Worm (Caenorhabditis elegans): ENCODE data around the gene srm-4.

srm-4 gene

ce11 chrV:14361973-14362372 is 28.8 kb downstream of the srm-4 start:
- TF ChIP-seq tab-1 (GFP tag; IDR thresholded peaks at IDR 0.05): no peak
- TF ChIP-seq ref-1 (GFP tag; conservative IDR thresholded peaks at IDR 0.05): no peak
- no peak for TF ChIP-seq ztf-29 (GFP tag; IDR thresholded peaks at IDR 0.05)
- TF ChIP-seq med-1 (GFP tag; optimal IDR thresholded peaks at IDR 0.05; ENCODE audit: insufficient read depth): no peak
- TF ChIP-seq flt-1 (GFP tag; IDR thresholded peaks at IDR 0.05): no peak
- TF ChIP-seq T22C8.4 (GFP tag; IDR thresholded peaks at IDR 0.05): no peak
- TF ChIP-seq cog-1 (tag; optimal IDR thresholded peaks at IDR 0.05): no peak
- TF ChIP-seq klf-2 (GFP tag; conservative IDR thresholded peaks at IDR 0.05): no peak
- no peak for TF ChIP-seq ztf-23 (GFP tag; IDR thresholded peaks at IDR 0.05)

DNA sequence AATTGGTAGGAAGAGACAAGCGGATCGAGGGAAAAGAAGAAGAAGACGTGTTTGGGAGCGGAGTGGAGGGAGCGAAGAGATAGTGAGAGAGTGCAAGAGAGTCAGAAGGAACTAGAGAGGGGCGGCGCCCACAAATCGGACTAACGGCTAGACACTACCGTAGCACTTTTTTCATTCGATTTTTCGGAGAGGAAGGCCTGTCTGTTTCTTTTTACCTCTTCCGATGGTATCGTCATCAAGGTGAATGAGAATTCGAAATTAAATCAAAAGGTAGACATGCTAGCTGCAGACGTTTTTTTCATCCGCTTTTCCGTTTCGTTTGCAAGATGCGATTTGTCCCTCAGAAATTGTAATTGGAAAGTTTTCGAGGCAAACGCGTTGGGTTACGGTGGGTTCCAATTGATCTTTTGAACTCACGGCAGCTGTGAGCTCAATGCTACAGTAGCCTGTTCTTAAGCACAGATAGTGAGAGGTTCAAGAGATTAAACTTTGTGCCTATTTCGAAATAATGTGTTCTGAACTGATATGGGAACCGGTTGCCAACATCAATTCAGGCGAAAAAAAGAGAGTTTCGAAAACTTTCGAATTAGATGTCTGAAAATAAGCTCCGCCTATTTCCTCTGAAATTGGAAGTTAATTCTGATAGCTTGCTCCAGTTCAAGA is 31.5 kb downstream of the srm-4 start:
- TF ChIP-seq tab-1 (GFP tag; IDR thresholded peaks at IDR 0.05): no peak
- no peak for TF ChIP-seq ref-1 (GFP tag; conservative IDR thresholded peaks at IDR 0.05)
- TF ChIP-seq med-1 (GFP tag; optimal IDR thresholded peaks at IDR 0.05; ENCODE audit: insufficient read depth): no peak
- TF ChIP-seq flt-1 (GFP tag; IDR thresholded peaks at IDR 0.05): no peak
- no peak for TF ChIP-seq T22C8.4 (GFP tag; IDR thresholded peaks at IDR 0.05)
- no peak for TF ChIP-seq klf-2 (GFP tag; conservative IDR thresholded peaks at IDR 0.05)

ce11 chrV:14366487-14366962 is 33.3 kb downstream of the srm-4 start:
- TF ChIP-seq T22C8.4 (GFP tag; IDR thresholded peaks at IDR 0.05) (no peak), ztf-23 (GFP tag; IDR thresholded peaks at IDR 0.05) (no peak), tab-1 (GFP tag; IDR thresholded peaks at IDR 0.05) (no peak), ref-1 (GFP tag; conservative IDR thresholded peaks at IDR 0.05) (no peak), flt-1 (GFP tag; IDR thresholded peaks at IDR 0.05) (no peak), med-1 (GFP tag; optimal IDR thresholded peaks at IDR 0.05; ENCODE audit: insufficient read depth) (no peak), cog-1 (tag; optimal IDR thresholded peaks at IDR 0.05) (no peak), ztf-29 (GFP tag; IDR thresholded peaks at IDR 0.05) (no peak), klf-2 (GFP tag; conservative IDR thresholded peaks at IDR 0.05) (no peak)

ce11 chrV:14368272-14369052 is 35.2 kb downstream of the srm-4 start:
- no peak for TF ChIP-seq ztf-29 (GFP tag; IDR thresholded peaks at IDR 0.05)
- TF ChIP-seq ref-1 (GFP tag; conservative IDR thresholded peaks at IDR 0.05): no peak
- TF ChIP-seq med-1 (GFP tag; optimal IDR thresholded peaks at IDR 0.05; ENCODE audit: insufficient read depth): no peak
- no peak for TF ChIP-seq tab-1 (GFP tag; IDR thresholded peaks at IDR 0.05)
- no peak for TF ChIP-seq flt-1 (GFP tag; IDR thresholded peaks at IDR 0.05)
- TF ChIP-seq ztf-23 (GFP tag; IDR thresholded peaks at IDR 0.05): no peak
- TF ChIP-seq T22C8.4 (GFP tag; IDR thresholded peaks at IDR 0.05): no peak
- TF ChIP-seq klf-2 (GFP tag; conservative IDR thresholded peaks at IDR 0.05): no peak
- TF ChIP-seq cog-1 (tag; optimal IDR thresholded peaks at IDR 0.05): no peak

ce11 chrV:14369412-14369811 is 36.2 kb downstream of the srm-4 start:
- TF ChIP-seq klf-2 (GFP tag; conservative IDR thresholded peaks at IDR 0.05): no peak
- TF ChIP-seq cog-1 (tag; optimal IDR thresholded peaks at IDR 0.05): no peak

ce11 chrV:14372774-14373173 is 39.6 kb downstream of the srm-4 start, which contains the start of gene unc-39:
TSS of gene unc-39 (plus strand) at chrV:14373074.
- TF ChIP-seq tab-1 (GFP tag; IDR thresholded peaks at IDR 0.05) (no peak), ref-1 (GFP tag; conservative IDR thresholded peaks at IDR 0.05) (no peak), ztf-23 (GFP tag; IDR thresholded peaks at IDR 0.05) (no peak), cog-1 (tag; optimal IDR thresholded peaks at IDR 0.05) (no peak), med-1 (GFP tag; optimal IDR thresholded peaks at IDR 0.05; ENCODE audit: insufficient read depth) (no peak), klf-2 (GFP tag; conservative IDR thresholded peaks at IDR 0.05) (no peak)

- TF ChIP-seq flt-1 (GFP tag; IDR thresholded peaks at IDR 0.05) (no peak), klf-2 (GFP tag; conservative IDR thresholded peaks at IDR 0.05) (no peak), tab-1 (GFP tag; IDR thresholded peaks at IDR 0.05) (no peak), ztf-29 (GFP tag; IDR thresholded peaks at IDR 0.05) (no peak), T22C8.4 (GFP tag; IDR thresholded peaks at IDR 0.05) (no peak), med-1 (GFP tag; optimal IDR thresholded peaks at IDR 0.05; ENCODE audit: insufficient read depth) (no peak), ztf-23 (GFP tag; IDR thresholded peaks at IDR 0.05) (no peak)
Measured at ce11 chrV:14378052-14378451, 44.8 kb downstream of the srm-4 start.

DNA sequence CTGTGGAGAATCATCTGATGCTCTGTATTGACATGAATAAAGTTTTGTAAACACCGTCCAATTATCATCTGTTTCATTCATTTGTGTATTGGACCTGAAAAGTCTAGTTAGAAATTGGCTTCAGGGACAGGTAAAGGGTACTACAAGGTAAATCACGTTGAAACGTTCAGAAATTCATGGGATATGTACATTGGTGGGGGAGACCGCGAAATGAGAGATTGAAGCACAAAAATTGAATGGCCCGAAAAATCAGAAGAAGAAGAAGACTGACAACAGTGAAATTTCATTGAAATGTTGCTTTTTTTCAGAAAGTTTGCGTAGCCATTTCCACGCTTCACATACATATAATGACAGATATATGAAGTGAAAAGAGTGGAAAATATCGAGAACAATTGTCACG is 45.8 kb downstream of the srm-4 start, which contains the start of gene npr-43:
Gene npr-43, minus strand, starts transcription at position 101 of the 400 bp plus-strand sequence.
- TF ChIP-seq cog-1 (tag; optimal IDR thresholded peaks at IDR 0.05): no peak
- no peak for TF ChIP-seq T22C8.4 (GFP tag; IDR thresholded peaks at IDR 0.05)
- TF ChIP-seq ref-1 (GFP tag; conservative IDR thresholded peaks at IDR 0.05): no peak
- no peak for TF ChIP-seq tab-1 (GFP tag; IDR thresholded peaks at IDR 0.05)
- no peak for TF ChIP-seq ztf-23 (GFP tag; IDR thresholded peaks at IDR 0.05)
- TF ChIP-seq med-1 (GFP tag; optimal IDR thresholded peaks at IDR 0.05; ENCODE audit: insufficient read depth): no peak
- no peak for TF ChIP-seq klf-2 (GFP tag; conservative IDR thresholded peaks at IDR 0.05)
- TF ChIP-seq ztf-29 (GFP tag; IDR thresholded peaks at IDR 0.05): no peak
- no peak for TF ChIP-seq flt-1 (GFP tag; IDR thresholded peaks at IDR 0.05)

DNA sequence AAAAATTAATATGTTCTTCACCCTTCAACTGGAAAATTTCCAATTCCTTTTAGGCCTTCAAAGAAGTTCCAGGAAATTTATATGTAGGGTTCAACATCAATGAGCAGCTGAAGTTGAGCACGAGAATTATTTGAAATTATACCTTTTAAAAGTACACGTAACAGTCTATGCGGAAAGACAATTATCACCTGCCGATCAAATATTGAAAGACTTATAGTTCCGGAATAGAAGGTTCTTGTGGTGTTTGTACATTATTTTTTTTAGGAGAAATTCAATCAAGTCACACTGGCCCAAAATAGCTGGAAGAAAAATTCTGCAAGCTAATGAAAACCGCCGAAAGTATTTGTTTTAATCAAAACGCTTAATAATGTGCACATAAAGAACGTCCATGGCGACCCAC is 47.0 kb downstream of the srm-4 start:
- TF ChIP-seq T22C8.4 (GFP tag; IDR thresholded peaks at IDR 0.05) (no peak), cog-1 (tag; optimal IDR thresholded peaks at IDR 0.05) (no peak), med-1 (GFP tag; optimal IDR thresholded peaks at IDR 0.05; ENCODE audit: insufficient read depth) (no peak), flt-1 (GFP tag; IDR thresholded peaks at IDR 0.05) (no peak), tab-1 (GFP tag; IDR thresholded peaks at IDR 0.05) (no peak), ztf-23 (GFP tag; IDR thresholded peaks at IDR 0.05) (no peak), klf-2 (GFP tag; conservative IDR thresholded peaks at IDR 0.05) (no peak), ztf-29 (GFP tag; IDR thresholded peaks at IDR 0.05) (no peak), ref-1 (GFP tag; conservative IDR thresholded peaks at IDR 0.05) (no peak)
